Fruit fly (Drosophila melanogaster) whole organism, embryonic: ENCODE data around the gene CG12608.
A peak's percentile ranks its signal among the peaks of the same experiment; 100 is the strongest.

Experiments used
- Abd-B ChIP-seq: fragments of 200-800 bp; sonication (Bioruptor generic); optimal IDR thresholded peaks from 2 replicates; lab custom pipeline; 2018; ENCODE audit warnings: missing biosample characterization, mild to moderate bottlenecking, missing genetic modification characterization, moderate library complexity
- Atf-2 ChIP-seq: fragments of 200-800 bp; sonication (Bioruptor generic); optimal IDR thresholded peaks from 2 replicates; lab custom pipeline; 2016; ENCODE audit warnings: missing biosample characterization, missing genetic modification characterization
- Atf3 ChIP-seq: fragments of 200-800 bp; sonication (Bioruptor generic); optimal IDR thresholded peaks from 3 replicates; lab custom pipeline; 2016; ENCODE audit warnings: missing biosample characterization, missing genetic modification characterization
- Awh ChIP-seq: fragments of 200-800 bp; sonication (Bioruptor generic); IDR thresholded peaks from 2 replicates; pipeline ENCODE4, ENCODE4 v1.3.6; 2022; ENCODE audit warnings: missing biosample characterization, missing genetic modification characterization
- CG10431 ChIP-seq: fragments of 200-800 bp; sonication (Bioruptor generic); optimal IDR thresholded peaks from 3 replicates; lab custom pipeline; 2018; ENCODE audit warnings: missing biosample characterization, mild to moderate bottlenecking, missing genetic modification characterization
- CG10654 ChIP-seq: fragments of 200-800 bp; sonication (Bioruptor generic); optimal IDR thresholded peaks from 2 replicates; lab custom pipeline; 2016; ENCODE audit warnings: missing biosample characterization, missing genetic modification characterization
- CG10979 ChIP-seq: fragments of 200-800 bp; sonication (Bioruptor generic); optimal IDR thresholded peaks from 2 replicates; lab custom pipeline; 2018; ENCODE audit warnings: missing biosample characterization, mild to moderate bottlenecking, missing genetic modification characterization, moderate library complexity
- CG11560 ChIP-seq: fragments of 200-800 bp; sonication (Bioruptor generic); IDR thresholded peaks from 3 replicates; pipeline ENCODE4 v1.3.6; 2022; ENCODE audit warnings: missing biosample characterization, missing genetic modification characterization
- CG11723 ChIP-seq: fragments of 200-800 bp; sonication (Bioruptor generic); optimal IDR thresholded peaks from 2 replicates; lab custom pipeline; 2017; ENCODE audit warnings: missing biosample characterization, mild to moderate bottlenecking, missing genetic modification characterization
- CG12659 ChIP-seq: fragments of 200-800 bp; sonication (Bioruptor generic); optimal IDR thresholded peaks from 3 replicates; lab custom pipeline; 2017; ENCODE audit warnings: mild to moderate bottlenecking, missing biosample characterization, missing genetic modification reagents, missing genetic modification characterization
- CG14710 ChIP-seq: fragments of 200-800 bp; sonication (Bioruptor generic); optimal IDR thresholded peaks from 3 replicates; lab custom pipeline; 2019; ENCODE audit warnings: missing biosample characterization, mild to moderate bottlenecking, missing genetic modification characterization, moderate library complexity
- CG15479 ChIP-seq: fragments of 200-800 bp; sonication (Bioruptor generic); optimal IDR thresholded peaks from 3 replicates; lab custom pipeline; 2019; ENCODE audit warnings: missing biosample characterization, mild to moderate bottlenecking, missing genetic modification characterization, moderate library complexity
- CG16813 ChIP-seq: fragments of 200-800 bp; sonication (Bioruptor generic); IDR thresholded peaks from 3 replicates; pipeline ENCODE4 v1.3.6; 2022; ENCODE audit warnings: missing biosample characterization, missing genetic modification characterization; ENCODE audit not compliant: partially characterized antibody
- CG1792 ChIP-seq: fragments of 200-800 bp; sonication (Bioruptor generic); optimal IDR thresholded peaks from 2 replicates; lab custom pipeline; 2016; ENCODE audit warnings: missing biosample characterization, missing genetic modification characterization
- CG18476 ChIP-seq: fragments of 200-800 bp; sonication (Bioruptor generic); optimal IDR thresholded peaks from 2 replicates; lab custom pipeline; 2016; ENCODE audit warnings: missing biosample characterization, mild to moderate bottlenecking, missing genetic modification characterization
- CG2116 ChIP-seq: fragments of 200-800 bp; sonication (Bioruptor generic); optimal IDR thresholded peaks from 3 replicates; lab custom pipeline; 2018; ENCODE audit warnings: missing biosample characterization, mild to moderate bottlenecking, missing genetic modification characterization
- CG2129 ChIP-seq: fragments of 200-800 bp; sonication (Bioruptor generic); IDR thresholded peaks from 2 replicates; pipeline ENCODE4 v1.3.6; 2022; ENCODE audit warnings: missing biosample characterization, missing genetic modification characterization; ENCODE audit not compliant: partially characterized antibody
- CG30403 ChIP-seq: fragments of 200-800 bp; sonication (Bioruptor generic); optimal IDR thresholded peaks from 3 replicates; lab custom pipeline; 2016; ENCODE audit warnings: missing biosample characterization, missing genetic modification characterization
- CG6683 ChIP-seq: fragments of 200-800 bp; sonication (Bioruptor generic); optimal IDR thresholded peaks from 2 replicates; lab custom pipeline; 2017; ENCODE audit warnings: missing biosample characterization, mild to moderate bottlenecking, missing genetic modification characterization, missing genetic modification reagents
- CG7928 ChIP-seq: fragments of 200-800 bp; sonication (Bioruptor generic); optimal IDR thresholded peaks from 2 replicates; lab custom pipeline; 2017; ENCODE audit warnings: missing biosample characterization, mild to moderate bottlenecking, missing genetic modification characterization
- CG8388 ChIP-seq: fragments of 200-800 bp; sonication (Bioruptor generic); optimal IDR thresholded peaks from 2 replicates; lab custom pipeline; 2019; ENCODE audit warnings: missing biosample characterization, mild to moderate bottlenecking, missing genetic modification characterization, moderate library complexity
- CG9437 ChIP-seq: fragments of 200-800 bp; sonication (Bioruptor generic); optimal IDR thresholded peaks from 2 replicates; lab custom pipeline; 2018; ENCODE audit warnings: missing biosample characterization, mild to moderate bottlenecking, missing genetic modification characterization
- Dref ChIP-seq: fragments of 200-800 bp; sonication (Bioruptor generic); IDR thresholded peaks from 2 replicates; pipeline ENCODE4 v1.3.6; 2022; ENCODE audit warnings: missing biosample characterization, missing genetic modification characterization
- Drgx ChIP-seq: fragments of 200-800 bp; sonication (Bioruptor generic); IDR thresholded peaks from 2 replicates; pipeline ENCODE4 v1.3.6; 2022; ENCODE audit warnings: missing biosample characterization, missing genetic modification characterization
- Fer2 ChIP-seq: fragments of 200-800 bp; sonication (Bioruptor generic); optimal IDR thresholded peaks from 2 replicates; lab custom pipeline; 2018; ENCODE audit warnings: missing biosample characterization, mild to moderate bottlenecking, missing genetic modification characterization, moderate library complexity
- Fer3 ChIP-seq: fragments of 200-800 bp; sonication (Bioruptor generic); optimal IDR thresholded peaks from 2 replicates; lab custom pipeline; 2018; ENCODE audit warnings: missing biosample characterization, mild to moderate bottlenecking, missing genetic modification characterization, moderate library complexity
- GATAe ChIP-seq: fragments of 200-800 bp; sonication (Bioruptor generic); conservative IDR thresholded peaks from 2 replicates; pipeline ENCODE4 v1.3.6; 2022; ENCODE audit warnings: missing biosample characterization, missing genetic modification characterization
- H15 ChIP-seq: fragments of 200-800 bp; sonication (Bioruptor generic); IDR thresholded peaks from 3 replicates; pipeline ENCODE4 v1.3.6; 2022; ENCODE audit warnings: missing biosample characterization, missing genetic modification characterization
- HLH4C ChIP-seq: fragments of 200-800 bp; sonication (Bioruptor generic); IDR thresholded peaks from 3 replicates; pipeline ENCODE4 v1.3.6; 2022; ENCODE audit warnings: missing biosample characterization, missing genetic modification characterization; ENCODE audit not compliant: partially characterized antibody
- Oaz ChIP-seq: fragments of 200-800 bp; sonication (Bioruptor generic); IDR thresholded peaks from 2 replicates; pipeline ENCODE4 v1.3.6; 2022; ENCODE audit warnings: missing biosample characterization, missing genetic modification characterization
- PHDP ChIP-seq: fragments of 200-800 bp; sonication (Bioruptor generic); optimal IDR thresholded peaks from 3 replicates; lab custom pipeline; 2018; ENCODE audit warnings: missing biosample characterization, mild to moderate bottlenecking, missing genetic modification characterization, moderate library complexity
- caup ChIP-seq: fragments of 200-800 bp; sonication (Bioruptor generic); optimal IDR thresholded peaks from 3 replicates; lab custom pipeline; 2017; ENCODE audit warnings: missing biosample characterization, mild to moderate bottlenecking, missing genetic modification characterization, moderate library complexity; ENCODE audit not compliant: severe bottlenecking
- chif ChIP-seq, 2 experiments: fragments of 200-800 bp; sonication (Bioruptor generic); optimal IDR thresholded peaks; 3 replicates each; lab custom pipeline; 2016; ENCODE audit warnings: missing biosample characterization in 2 of 2, missing genetic modification characterization in 2 of 2
- da ChIP-seq: fragments of 200-800 bp; sonication (Bioruptor generic); optimal IDR thresholded peaks from 2 replicates; lab custom pipeline; 2016; ENCODE audit warnings: missing biosample characterization, missing genetic modification characterization
- dimm ChIP-seq: fragments of 200-800 bp; sonication (Bioruptor generic); IDR thresholded peaks from 2 replicates; pipeline ENCODE4 v1.3.6; 2022; ENCODE audit warnings: missing biosample characterization, missing genetic modification characterization
- fd96Cb ChIP-seq: fragments of 200-800 bp; sonication (Bioruptor generic); optimal IDR thresholded peaks from 2 replicates; lab custom pipeline; 2018; ENCODE audit warnings: missing biosample characterization, mild to moderate bottlenecking, missing genetic modification characterization, moderate library complexity
- ftz-f1 ChIP-seq: fragments of 200-800 bp; sonication (Bioruptor generic); optimal IDR thresholded peaks from 2 replicates; lab custom pipeline; 2016; ENCODE audit warnings: missing biosample characterization, missing genetic modification characterization
- gsb-n ChIP-seq: fragments of 200-800 bp; sonication (Bioruptor generic); optimal IDR thresholded peaks from 3 replicates; lab custom pipeline; 2018; ENCODE audit warnings: missing biosample characterization, mild to moderate bottlenecking, missing genetic modification characterization
- jumu ChIP-seq: fragments of 200-800 bp; sonication (Bioruptor generic); optimal IDR thresholded peaks from 3 replicates; lab custom pipeline; 2016; ENCODE audit warnings: missing biosample characterization, missing genetic modification characterization
- nmo ChIP-seq: fragments of 200-800 bp; sonication (Bioruptor generic); optimal IDR thresholded peaks from 2 replicates; lab custom pipeline; 2018; ENCODE audit warnings: missing biosample characterization, mild to moderate bottlenecking, missing genetic modification characterization, moderate library complexity
- org-1 ChIP-seq: fragments of 200-800 bp; sonication (Bioruptor generic); optimal IDR thresholded peaks from 2 replicates; lab custom pipeline; 2017; ENCODE audit warnings: missing biosample characterization, missing genetic modification characterization
- repo ChIP-seq: fragments of 200-800 bp; sonication (Bioruptor generic); optimal IDR thresholded peaks from 2 replicates; lab custom pipeline; 2016; ENCODE audit warnings: missing biosample characterization, missing genetic modification characterization
- ro ChIP-seq: fragments of 200-800 bp; sonication (Bioruptor generic); IDR thresholded peaks from 2 replicates; pipeline ENCODE4 v1.3.6; 2022; ENCODE audit warnings: missing biosample characterization, missing genetic modification characterization
- sisA ChIP-seq: fragments of 200-800 bp; sonication (Bioruptor generic); IDR thresholded peaks from 2 replicates; pipeline ENCODE4 v1.3.6; 2022; ENCODE audit warnings: missing biosample characterization, missing genetic modification characterization
- slp2 ChIP-seq: fragments of 200-800 bp; sonication (Bioruptor generic); optimal IDR thresholded peaks from 2 replicates; lab custom pipeline; 2016; ENCODE audit warnings: missing biosample characterization, missing genetic modification characterization
- sug ChIP-seq: fragments of 200-800 bp; optimal IDR thresholded peaks from 2 replicates; lab custom pipeline; 2019; ENCODE audit warnings: missing biosample characterization, mild to moderate bottlenecking, missing genetic modification characterization, moderate library complexity
- unc-4 ChIP-seq: fragments of 200-800 bp; sonication (Bioruptor generic); IDR thresholded peaks from 2 replicates; pipeline ENCODE4 v1.3.6; 2022; ENCODE audit warnings: missing biosample characterization, missing genetic modification characterization; ENCODE audit not compliant: partially characterized antibody
- wdn ChIP-seq: fragments of 200-800 bp; sonication (Bioruptor generic); IDR thresholded peaks from 2 replicates; pipeline ENCODE4 v1.3.6; 2022; ENCODE audit warnings: missing biosample characterization, missing genetic modification characterization
- zfh1 ChIP-seq: fragments of 200-800 bp; sonication (Bioruptor generic); IDR thresholded peaks from 3 replicates; pipeline ENCODE4 v1.3.6; 2022; ENCODE audit warnings: missing biosample characterization, missing genetic modification characterization

CG12608 gene

DNA sequence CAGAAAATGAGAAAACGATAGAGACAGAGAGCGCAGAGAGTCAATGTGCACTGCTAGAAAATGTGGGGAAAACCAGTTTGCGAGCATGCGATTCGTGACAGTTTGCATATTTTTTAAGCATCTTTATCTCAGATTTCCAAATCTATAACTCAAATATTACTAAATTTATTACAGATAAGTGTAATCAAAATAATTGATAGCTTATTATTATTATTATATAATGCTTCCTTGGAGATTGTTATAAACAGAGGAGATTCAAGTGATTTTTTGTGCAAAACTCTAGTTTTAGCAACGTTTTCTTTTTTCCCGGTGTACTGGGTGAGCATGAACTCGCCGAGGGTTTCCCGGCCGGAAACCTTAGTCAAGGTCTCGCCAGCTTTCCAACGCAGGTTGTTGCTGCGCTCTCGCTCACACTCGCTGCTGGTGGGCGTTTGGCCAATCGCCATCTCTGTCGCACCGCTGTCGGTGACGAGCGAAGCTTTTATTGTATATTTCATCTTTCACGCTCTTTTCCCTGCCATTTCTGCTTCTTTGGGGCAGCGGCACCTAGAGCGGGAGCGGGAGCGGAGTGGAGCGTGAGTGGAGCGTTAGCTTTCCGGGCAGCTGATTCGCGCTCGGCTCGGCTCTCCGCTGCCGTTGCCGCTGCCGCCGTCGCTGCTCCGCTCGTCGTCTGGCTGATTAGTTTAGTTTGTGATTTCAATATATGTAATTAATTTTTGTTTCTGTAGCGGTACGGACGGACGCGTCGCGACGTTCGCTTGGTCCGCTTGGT lies 45.9 kb downstream of the CG12608 start (continued):
- peak; percentile 91 for TF ChIP-seq CG11560
- peak; percentile 93 for TF ChIP-seq zfh1 (GFP tag; lab: Robert Waterston, UW)
- TF ChIP-seq CG9437 (GFP tag; lab: Kevin White, UChicago): peak; percentile 95
- peak; percentile 84 for TF ChIP-seq CG10431
- peak; percentile 99 for TF ChIP-seq CG30403 (GFP tag; lab: Kevin White, UChicago)
- TF ChIP-seq CG14710 (tag; lab: Kevin White, UChicago): peak; percentile 95
- peak; percentile 99 for TF ChIP-seq nmo (GFP tag; lab: Kevin White, UChicago)
- no peak for TF ChIP-seq CG16813 (GFP tag; lab: Robert Waterston, UW)
- TF ChIP-seq CG10654 (GFP tag; lab: Kevin White, UChicago): peak; percentile 96
- no peak for TF ChIP-seq CG15479 (GFP tag; lab: Kevin White, UChicago)
- peak; percentile 48 for TF ChIP-seq Atf3
- TF ChIP-seq slp2 (GFP tag; lab: Kevin White, UChicago): peak; percentile 65
- peak; percentile 98 for TF ChIP-seq org-1 (GFP tag; lab: Kevin White, UChicago)
- TF ChIP-seq Abd-B: peak; percentile 98
- peak; percentile 58 for TF ChIP-seq jumu (GFP tag; lab: Kevin White, UChicago)
- TF ChIP-seq CG11723 (GFP tag; lab: Kevin White, UChicago): peak; percentile 97
- peak; percentile 77 for TF ChIP-seq CG2116
- TF ChIP-seq CG10979 (tag; lab: Kevin White, UChicago): peak; percentile 97
- TF ChIP-seq da (GFP tag; lab: Kevin White, UChicago): no peak
- TF ChIP-seq CG7928 (GFP tag; lab: Kevin White, UChicago): peak; percentile 80
- TF ChIP-seq unc-4 (GFP tag; lab: Robert Waterston, UW): 0 out of 2 replicates have a peak, but pooled peaks have one; percentile 24
- TF ChIP-seq chif (GFP tag; optimal IDR thresholded peaks at IDR 0.05; lab: Kevin White, UChicago): peak; percentile 65 to 83
- no peak for TF ChIP-seq Dref (GFP tag; lab: Robert Waterston, UW)
- TF ChIP-seq dimm (GFP tag; lab: Robert Waterston, UW): peak; percentile 89
- TF ChIP-seq Drgx (GFP tag; lab: Robert Waterston, UW): peak; percentile 95
- peak; percentile 98 for TF ChIP-seq caup
- peak; percentile 99 for TF ChIP-seq ftz-f1 (GFP tag; lab: Kevin White, UChicago)
- TF ChIP-seq Awh: peak; percentile 95
- TF ChIP-seq wdn (GFP tag; lab: Robert Waterston, UW): peak; percentile 93
- peak; percentile 51 for TF ChIP-seq Atf-2 (GFP tag; lab: Kevin White, UChicago)
- peak; percentile 94 for TF ChIP-seq gsb-n (tag; lab: Kevin White, UChicago)
- TF ChIP-seq Oaz (GFP tag; lab: Robert Waterston, UW): peak; percentile 95
- TF ChIP-seq repo (GFP tag; lab: Kevin White, UChicago): peak; percentile 44
- TF ChIP-seq Fer2 (tag; lab: Kevin White, UChicago): peak; percentile 96
- TF ChIP-seq ro (GFP tag; lab: Robert Waterston, UW): peak; percentile 92
- peak; percentile 98 for TF ChIP-seq PHDP
- peak; percentile 98 for TF ChIP-seq fd96Cb (tag; lab: Kevin White, UChicago)
- peak; percentile 87 for TF ChIP-seq CG18476 (GFP tag; lab: Kevin White, UChicago)
- TF ChIP-seq CG2129 (GFP tag; lab: Robert Waterston, UW): no peak
- no peak for TF ChIP-seq HLH4C
- TF ChIP-seq CG1792 (GFP tag; lab: Kevin White, UChicago): peak; percentile 28
- TF ChIP-seq CG6683: peak; percentile 96
- TF ChIP-seq CG12659 (GFP tag; lab: Kevin White, UChicago): peak; percentile 99
- TF ChIP-seq CG8388 (GFP tag; lab: Kevin White, UChicago): peak; percentile 96
- peak; percentile 90 for TF ChIP-seq GATAe (GFP tag; lab: Robert Waterston, UW)
- peak; percentile 98 for TF ChIP-seq Fer3 (tag; lab: Kevin White, UChicago)
- TF ChIP-seq sug (tag; lab: Kevin White, UChicago): peak; percentile 99
- peak; percentile 96 for TF ChIP-seq H15
- peak; percentile 97 for TF ChIP-seq sisA (GFP tag; lab: Robert Waterston, UW)
